Worm (Caenorhabditis elegans): ENCODE data around the gene algn-9.

DNA sequence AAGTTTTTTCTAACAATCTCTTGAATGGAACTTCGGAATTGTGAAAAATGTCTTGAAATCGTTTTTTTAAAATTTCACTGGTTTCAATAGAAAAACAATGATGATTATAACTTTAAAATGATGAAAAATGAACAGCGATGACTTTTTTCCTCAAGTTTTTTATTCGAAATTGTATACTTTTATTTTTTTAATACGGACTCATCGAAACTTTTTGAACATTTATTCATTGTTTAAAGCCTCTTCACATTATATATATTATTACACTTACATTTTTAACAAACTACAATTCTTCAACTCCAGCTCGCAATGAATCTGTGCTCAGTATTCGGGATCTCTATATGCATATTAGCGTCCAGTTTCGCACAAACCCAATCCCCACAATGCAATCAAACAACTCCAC lies 43.8 kb downstream of the algn-9 start, which contains the start of gene M28.8:
- TF ChIP-seq mdl-1 (tag; optimal IDR thresholded peaks at IDR 0.05): no peak
- TF ChIP-seq nhr-12 (tag; optimal IDR thresholded peaks at IDR 0.05): no peak
- no peak for TF ChIP-seq C16A3.4 (tag; optimal IDR thresholded peaks at IDR 0.05)
- no peak for TF ChIP-seq ama-1 (optimal IDR thresholded peaks at IDR 0.05)
- no peak for TF ChIP-seq nhr-11 (tag; optimal IDR thresholded peaks at IDR 0.05)
- no peak for TF ChIP-seq elt-2 (tag; optimal IDR thresholded peaks at IDR 0.05)
- TF ChIP-seq efl-3 (GFP tag; optimal IDR thresholded peaks at IDR 0.05): no peak
- TF ChIP-seq tbx-2 (tag; optimal IDR thresholded peaks at IDR 0.05): no peak
- TF ChIP-seq F16B12.6 (tag; optimal IDR thresholded peaks at IDR 0.05): no peak

Measured in whole organism, L1 larva.